Fruit fly (Drosophila melanogaster): Measurements from ENCODE around the gene cher.

- TF ChIP-seq bab1 (GFP tag; optimal IDR thresholded peaks at IDR 0.05) (no peak), CG5204 (GFP tag; optimal IDR thresholded peaks at IDR 0.05) (no peak), CG7045 (GFP tag; optimal IDR thresholded peaks at IDR 0.05) (no peak), pad (GFP tag; optimal IDR thresholded peaks at IDR 0.05) (no peak), CG11617 (GFP tag; optimal IDR thresholded peaks at IDR 0.05) (no peak), CG12768 (GFP tag; optimal IDR thresholded peaks at IDR 0.05) (no peak), cnc (optimal IDR thresholded peaks at IDR 0.05) (no peak), Clk (GFP tag; optimal IDR thresholded peaks at IDR 0.05) (no peak), CG14711 (tag; optimal IDR thresholded peaks at IDR 0.05) (no peak), toe (GFP tag; optimal IDR thresholded peaks at IDR 0.05) (no peak), Hr96 (GFP tag; optimal IDR thresholded peaks at IDR 0.05) (no peak), kay (GFP tag; ENCODE audit: borderline replicate concordance) (no peak)
Measured at dm6 chr3R:17121277-17121676, 3.9 kb downstream of the cher start, which contains the start of gene CG42779.

Measured in whole organism, adult.